Worm (Caenorhabditis elegans) whole organism, dauer: Measurements from ENCODE around the gene Y102A5C.27.

Source experiments
- unc-62 ChIP-seq: sonication (generic microtip); optimal IDR thresholded peaks from 2 replicates; lab custom pipeline; 2017; ENCODE audit warnings: missing biosample characterization, missing genetic modification reagents, missing genetic modification characterization

The Y102A5C.27 gene

DNA sequence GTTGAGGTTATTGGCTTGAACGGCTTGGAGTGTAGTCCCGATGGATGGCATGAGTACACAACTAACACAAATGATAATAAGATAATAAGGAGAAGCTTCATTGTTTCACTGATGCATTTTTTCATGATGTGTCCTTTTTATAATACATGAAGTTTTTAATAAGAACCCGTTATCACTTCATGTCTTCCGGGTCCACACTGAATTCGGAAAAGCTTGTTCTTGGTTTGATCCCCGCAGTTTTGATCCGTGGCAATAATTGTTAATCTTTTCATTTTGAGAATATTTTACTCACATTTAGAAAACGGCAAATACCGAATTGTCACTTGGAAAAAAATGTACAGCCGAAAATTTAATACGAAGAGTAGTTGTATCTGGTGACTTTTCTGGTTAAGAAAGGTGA is at the start of gene Y102A5C.27:
Gene Y102A5C.27, minus strand, starts transcription at position 101 of the 400 bp plus-strand sequence.
- no peak for TF ChIP-seq unc-62

ce11 chrV:17035850-17036249 is 47.3 kb upstream of the Y102A5C.27 start, which contains the start of gene srz-94:
Gene srz-94, minus strand, starts transcription at chrV:17035950.
- TF ChIP-seq unc-62 = no peak

DNA sequence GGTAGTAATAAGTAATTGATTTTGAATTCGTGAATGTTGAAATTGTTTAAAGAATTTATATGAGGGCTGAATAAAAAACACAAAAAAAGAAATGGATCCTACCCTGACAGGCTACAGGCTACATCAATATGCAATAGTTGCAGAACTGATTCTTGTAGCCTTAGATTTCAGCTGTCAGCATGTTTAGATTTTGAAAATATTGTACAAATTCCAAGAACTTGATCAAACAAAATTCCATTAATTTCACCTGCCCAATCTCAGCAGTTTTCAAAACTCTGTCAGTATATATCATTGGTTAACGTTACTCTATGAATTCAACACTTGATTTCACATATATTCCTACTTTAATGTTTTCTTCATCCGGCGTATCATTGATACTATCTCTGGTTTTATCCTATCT is 41.9 kb upstream of the Y102A5C.27 start:
- no peak for TF ChIP-seq unc-62

DNA sequence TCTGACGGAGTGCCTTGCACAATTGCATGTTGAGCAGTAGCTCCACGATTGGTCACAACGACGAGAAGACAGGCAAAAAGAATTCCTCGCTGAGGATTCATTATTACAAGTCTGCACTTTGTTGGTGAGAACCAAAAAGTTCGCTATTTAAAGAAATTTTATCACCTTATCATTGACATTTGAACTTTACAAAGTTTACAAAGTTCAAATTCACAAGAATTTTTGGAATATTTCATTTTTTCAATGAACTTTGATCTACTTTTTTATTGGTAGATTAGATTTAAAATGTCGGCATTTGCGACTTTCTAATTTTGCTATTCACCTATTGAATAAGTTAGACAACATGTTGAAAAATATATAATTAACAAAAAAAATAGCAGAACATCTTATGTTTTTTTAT is 37.8 kb upstream of the Y102A5C.27 start, which contains the start of gene F49H6.15:
Gene F49H6.15, minus strand, starts transcription at position 101 of the 400 bp plus-strand sequence.
- TF ChIP-seq unc-62 = no peak

- no peak for TF ChIP-seq unc-62
These were observed 34.3 kb upstream of the Y102A5C.27 start, which contains the start of the genes F49H6.8 and F49H6.5 for ce11 chrV:17022613-17023322. Gene F49H6.8, minus strand, starts transcription at chrV:17022663. Gene F49H6.5, plus strand, starts transcription at chrV:17023241.

DNA sequence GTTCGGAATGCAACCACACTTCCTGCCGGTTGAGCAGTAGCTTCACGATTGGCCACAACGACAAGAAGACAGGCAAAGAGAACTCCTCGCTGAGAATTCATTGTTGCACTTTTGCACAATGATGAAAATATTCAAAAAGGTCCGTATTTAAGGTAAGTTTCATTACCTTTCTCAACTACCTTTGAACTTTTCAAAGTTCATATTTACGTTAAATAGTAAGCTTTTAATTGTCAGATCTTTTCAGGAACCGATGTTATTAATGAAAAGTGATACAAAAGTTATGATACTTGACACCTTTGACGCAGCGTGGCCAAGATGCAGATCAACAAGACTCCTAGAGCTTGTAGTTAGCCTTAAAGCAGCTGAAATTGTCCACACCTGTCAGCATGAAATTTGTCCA is 32.8 kb upstream of the Y102A5C.27 start, which contains the start of gene F49H6.12:
Gene F49H6.12, minus strand, starts transcription at position 101 of the 400 bp plus-strand sequence.
- TF ChIP-seq unc-62 = no peak

- no peak for TF ChIP-seq unc-62
These were observed 31.2 kb upstream of the Y102A5C.27 start, which contains the start of gene F49H6.17 for ce11 chrV:17019690-17020089. Gene F49H6.17, plus strand, starts transcription at chrV:17019990.

DNA sequence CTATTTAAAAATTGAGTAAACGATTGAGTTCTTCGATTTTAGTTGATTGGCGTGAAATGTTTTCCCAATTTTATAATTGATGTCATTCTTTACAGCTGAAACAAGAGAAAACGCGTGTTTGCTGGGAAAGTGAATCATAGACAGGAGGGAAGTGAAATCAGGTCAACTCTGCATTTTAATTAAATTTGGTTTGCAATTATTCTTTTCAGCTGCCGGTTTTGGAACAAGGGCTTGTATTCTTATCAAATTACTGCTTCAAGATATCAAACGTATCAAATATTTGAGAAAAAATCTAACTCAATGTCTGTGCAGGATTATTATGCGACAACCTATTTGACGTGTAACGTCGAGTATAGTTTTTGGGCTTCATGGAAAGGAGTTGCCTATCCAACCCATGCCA is 28.3 kb upstream of the Y102A5C.27 start, which contains the start of gene srh-97:
Gene srh-97, plus strand, starts transcription at position 301 of the 400 bp plus-strand sequence.
- no peak for TF ChIP-seq unc-62

DNA sequence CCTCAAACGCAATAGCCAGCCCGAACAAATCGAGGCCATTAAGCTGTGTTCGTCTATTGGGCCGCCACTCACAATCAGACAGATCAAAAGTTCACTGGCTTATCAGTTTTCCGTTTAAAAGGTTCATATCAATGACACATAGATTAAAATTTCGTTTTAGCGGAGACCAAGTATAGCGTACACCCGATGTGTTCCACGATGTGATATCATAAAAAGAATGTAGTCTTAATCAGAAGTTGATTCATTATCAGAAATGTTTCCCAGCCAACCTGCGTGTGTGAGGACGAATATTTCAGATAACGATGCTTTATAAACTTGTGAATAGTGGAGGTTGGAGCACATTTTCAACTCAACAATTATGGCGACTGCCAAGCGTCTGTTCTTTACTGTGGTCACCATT is 25.5 kb upstream of the Y102A5C.27 start, which contains the start of gene clc-13:
Gene clc-13, plus strand, starts transcription at position 359 of the 400 bp plus-strand sequence.
- no peak for TF ChIP-seq unc-62

DNA sequence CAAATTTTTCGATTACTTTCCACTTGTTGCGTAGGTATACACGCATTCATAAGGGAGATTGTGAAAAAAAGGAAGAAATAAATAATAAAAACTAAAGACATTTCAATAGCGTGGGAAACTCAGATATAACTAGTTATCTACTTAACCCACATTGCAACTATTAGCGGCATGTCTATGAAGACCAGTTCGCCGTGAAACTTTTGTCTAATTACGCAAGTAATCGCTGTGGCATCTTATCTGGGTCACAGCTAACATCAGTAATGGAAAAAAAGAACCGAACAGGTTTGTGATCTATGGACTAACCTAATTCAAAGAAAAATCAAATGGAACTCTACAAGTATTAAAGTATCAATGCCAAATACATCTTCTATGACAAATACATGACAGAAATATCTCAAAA is 24.7 kb upstream of the Y102A5C.27 start, which contains the start of gene clec-241:
Gene clec-241, minus strand, starts transcription at position 101 of the 400 bp plus-strand sequence.
- TF ChIP-seq unc-62 = no peak

ce11 chrV:17009342-17010064 is 21.0 kb upstream of the Y102A5C.27 start, which contains the start of the genes clc-12 and clec-240:
Gene clc-12, minus strand, starts transcription at chrV:17009388.
Gene clec-240, plus strand, starts transcription at chrV:17010014.
- TF ChIP-seq unc-62 = no peak

DNA sequence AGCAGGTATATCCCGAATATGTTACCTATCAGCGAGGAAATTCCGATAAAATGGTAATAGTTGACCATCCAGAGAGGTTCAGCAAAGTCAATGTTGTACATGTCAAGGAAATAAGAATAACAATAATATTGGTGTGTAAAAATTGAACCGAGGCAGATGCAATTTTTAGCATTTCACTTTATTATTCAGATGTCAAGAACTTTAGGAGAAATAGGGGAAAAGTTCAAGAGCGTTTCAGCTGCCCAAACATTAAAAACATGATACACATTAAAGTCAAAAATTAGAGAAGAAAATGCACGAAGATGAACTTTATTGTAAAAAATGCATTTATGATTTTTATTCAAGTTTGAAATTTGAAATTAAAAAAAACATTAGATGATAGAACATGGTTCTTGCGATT is 19.8 kb upstream of the Y102A5C.27 start, which contains the start of gene sri-69:
Gene sri-69, minus strand, starts transcription at position 101 of the 400 bp plus-strand sequence.
- TF ChIP-seq unc-62 = no peak

- TF ChIP-seq unc-62 = no peak
These were observed 16.7 kb upstream of the Y102A5C.27 start, which contains the start of gene srh-131 for ce11 chrV:17005189-17005588. Gene srh-131, plus strand, starts transcription at chrV:17005489.

ce11 chrV:17001167-17001566 is 12.7 kb upstream of the Y102A5C.27 start, which contains the start of gene sri-9:
Gene sri-9, plus strand, starts transcription at chrV:17001467.
- no peak for TF ChIP-seq unc-62

DNA sequence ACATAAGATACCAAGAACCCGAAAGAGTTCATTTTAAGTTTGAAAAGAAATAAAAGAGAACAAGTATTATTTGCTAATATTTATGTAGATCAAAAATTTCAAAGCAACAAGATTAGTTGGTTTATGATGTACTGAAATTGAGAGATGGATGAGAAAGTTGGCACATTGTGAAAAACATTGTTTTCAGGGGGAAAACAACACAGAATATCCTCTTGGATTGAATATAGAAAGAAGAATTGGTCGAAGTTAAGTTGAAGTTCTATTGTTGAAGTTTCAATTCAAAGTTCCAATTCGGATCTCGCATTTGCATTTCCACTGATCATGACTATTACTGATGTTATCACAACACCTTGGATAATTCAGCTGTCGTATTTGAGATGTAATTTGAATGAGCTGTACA is 12.1 kb upstream of the Y102A5C.27 start:
- TF ChIP-seq unc-62 = no peak

DNA sequence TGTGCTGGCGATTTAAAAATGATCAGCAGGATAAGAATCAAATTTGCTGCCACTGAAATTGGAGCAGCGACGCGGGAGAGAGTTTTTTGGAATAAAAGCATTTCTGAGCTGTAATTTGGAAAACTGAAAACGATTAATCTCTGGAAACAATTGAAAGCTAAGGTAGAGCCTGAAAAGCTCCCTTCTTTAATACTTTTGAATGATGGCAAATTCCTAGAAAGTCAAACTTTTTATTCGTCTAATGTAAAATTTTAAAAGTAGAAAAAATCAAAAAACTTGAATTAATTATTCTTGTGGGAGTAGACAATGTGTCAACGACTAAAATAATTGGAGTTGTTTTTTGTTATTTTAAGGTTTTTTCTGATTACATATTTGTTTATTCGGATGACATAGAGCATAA is 11.7 kb upstream of the Y102A5C.27 start, which contains the start of gene str-217:
Gene str-217, minus strand, starts transcription at position 101 of the 400 bp plus-strand sequence.
- TF ChIP-seq unc-62 = no peak

- no peak for TF ChIP-seq unc-62
These were observed 3.9 kb upstream of the Y102A5C.27 start for ce11 chrV:16992383-16992782.
